Worm (Caenorhabditis elegans): ENCODE results near the gene enri-2.

- TF ChIP-seq ama-1 (optimal IDR thresholded peaks at IDR 0.05), result no peak
- TF ChIP-seq zag-1 (tag; optimal IDR thresholded peaks at IDR 0.05), result no peak
- no peak for TF ChIP-seq nhr-77 (tag; optimal IDR thresholded peaks at IDR 0.05)
- no peak for TF ChIP-seq nhr-28 (tag; optimal IDR thresholded peaks at IDR 0.05)
- no peak for TF ChIP-seq ceh-20 (GFP tag; IDR thresholded peaks at IDR 0.05)
- no peak for TF ChIP-seq pqm-1 (tag; optimal IDR thresholded peaks at IDR 0.05)
- TF ChIP-seq nhr-76 (tag; optimal IDR thresholded peaks at IDR 0.05), result no peak
- peak; percentile 17; the same call in 1 of the 2 replicates for TF ChIP-seq nhr-41 (GFP tag; IDR thresholded peaks at IDR 0.05)
- TF ChIP-seq ceh-82 (tag; optimal IDR thresholded peaks at IDR 0.05), result no peak
- TF ChIP-seq ces-1 (GFP tag; optimal IDR thresholded peaks at IDR 0.05), result no peak
- no peak for TF ChIP-seq snpc-4 (tag; optimal IDR thresholded peaks at IDR 0.05)
- TF ChIP-seq F26F4.8 (GFP tag; conservative IDR thresholded peaks at IDR 0.05), result no peak
- no peak for TF ChIP-seq ceh-62 (tag; optimal IDR thresholded peaks at IDR 0.05)
Observed at ce11 chrX:14559519-14560296, 14.1 kb downstream of the enri-2 start.

All from whole organism, L4 larva.